Fruit fly (Drosophila melanogaster) whole organism, embryonic: ENCODE results near the gene Lsp2.

Source experiments
- ATbp ChIP-seq: fragments of 200-800 bp; sonication (Bioruptor generic); optimal IDR thresholded peaks from 2 replicates; lab custom pipeline; 2017; ENCODE audit warnings: missing biosample characterization, mild to moderate bottlenecking, missing genetic modification characterization, missing genetic modification reagents
- Asciz ChIP-seq: fragments of 200-800 bp; sonication (Bioruptor generic); optimal IDR thresholded peaks from 2 replicates; lab custom pipeline; 2017; ENCODE audit warnings: missing biosample characterization, mild to moderate bottlenecking, missing genetic modification characterization, missing genetic modification reagents
- Atf6 ChIP-seq: fragments of 200-800 bp; sonication (Bioruptor generic); IDR thresholded peaks from 2 replicates; pipeline ENCODE4 v1.3.6; 2022; ENCODE audit warnings: missing biosample characterization, missing genetic modification characterization
- B-H1 ChIP-seq: fragments of 200-800 bp; sonication (Bioruptor generic); IDR thresholded peaks from 3 replicates; pipeline ENCODE4 v1.3.6; 2022; ENCODE audit warnings: missing biosample characterization, missing genetic modification characterization
- CG10431 ChIP-seq: fragments of 200-800 bp; sonication (Bioruptor generic); optimal IDR thresholded peaks from 3 replicates; lab custom pipeline; 2018; ENCODE audit warnings: missing biosample characterization, mild to moderate bottlenecking, missing genetic modification characterization
- CG10654 ChIP-seq: fragments of 200-800 bp; sonication (Bioruptor generic); optimal IDR thresholded peaks from 2 replicates; lab custom pipeline; 2016; ENCODE audit warnings: missing biosample characterization, missing genetic modification characterization
- CG12391 ChIP-seq: fragments of 200-800 bp; sonication (Bioruptor generic); optimal IDR thresholded peaks from 3 replicates; lab custom pipeline; 2018; ENCODE audit warnings: missing biosample characterization, mild to moderate bottlenecking, missing genetic modification characterization, moderate library complexity
- CG12942 ChIP-seq: fragments of 200-800 bp; sonication (Bioruptor generic); optimal IDR thresholded peaks from 3 replicates; lab custom pipeline; 2016; ENCODE audit warnings: missing biosample characterization, missing genetic modification characterization
- CG13296 ChIP-seq: fragments of 200-800 bp; sonication (Bioruptor generic); optimal IDR thresholded peaks from 3 replicates; lab custom pipeline; 2018; ENCODE audit warnings: missing biosample characterization, mild to moderate bottlenecking, missing genetic modification characterization
- CG14050 ChIP-seq: fragments of 200-800 bp; sonication (Bioruptor generic); IDR thresholded peaks from 3 replicates; pipeline ENCODE4 v1.3.6; 2022; ENCODE audit warnings: missing biosample characterization, missing genetic modification characterization
- CG14710 ChIP-seq: fragments of 200-800 bp; sonication (Bioruptor generic); optimal IDR thresholded peaks from 3 replicates; lab custom pipeline; 2019; ENCODE audit warnings: missing biosample characterization, mild to moderate bottlenecking, missing genetic modification characterization, moderate library complexity
- CG15601 ChIP-seq: fragments of 200-800 bp; sonication (Bioruptor generic); optimal IDR thresholded peaks from 3 replicates; lab custom pipeline; 2019; ENCODE audit warnings: missing biosample characterization, mild to moderate bottlenecking, missing genetic modification characterization, moderate library complexity
- CG17361 ChIP-seq: fragments of 200-800 bp; sonication (Bioruptor generic); IDR thresholded peaks from 3 replicates; pipeline ENCODE4 v1.3.6; 2022; ENCODE audit warnings: missing biosample characterization, missing genetic modification characterization
- CG18011 ChIP-seq: fragments of 200-800 bp; sonication (Bioruptor generic); optimal IDR thresholded peaks from 2 replicates; lab custom pipeline; 2017; ENCODE audit warnings: missing biosample characterization, missing genetic modification characterization, mild to moderate bottlenecking, moderate library complexity, missing genotype
- CG2202 ChIP-seq: fragments of 200-800 bp; sonication (Bioruptor generic); optimal IDR thresholded peaks from 2 replicates; lab custom pipeline; 2018; ENCODE audit warnings: missing biosample characterization, mild to moderate bottlenecking, missing genetic modification characterization
- CG2678 ChIP-seq: fragments of 200-800 bp; sonication (Bioruptor generic); optimal IDR thresholded peaks from 3 replicates; lab custom pipeline; 2019; ENCODE audit warnings: missing biosample characterization, mild to moderate bottlenecking, missing genetic modification characterization, moderate library complexity
- CG2889 ChIP-seq: fragments of 200-800 bp; sonication (Bioruptor generic); IDR thresholded peaks from 3 replicates; pipeline ENCODE4 v1.3.6; 2022; ENCODE audit warnings: missing biosample characterization, missing genetic modification characterization
- CG3163 ChIP-seq: fragments of 200-800 bp; sonication (Bioruptor generic); optimal IDR thresholded peaks from 3 replicates; lab custom pipeline; 2016; ENCODE audit warnings: missing biosample characterization, missing genetic modification characterization
- CG4328 ChIP-seq: fragments of 200-800 bp; sonication (Bioruptor generic); optimal IDR thresholded peaks from 3 replicates; lab custom pipeline; 2017; ENCODE audit warnings: missing biosample characterization, missing genetic modification reagents, missing genetic modification characterization
- CG4424 ChIP-seq: fragments of 200-800 bp; sonication (Bioruptor generic); optimal IDR thresholded peaks from 3 replicates; lab custom pipeline; 2016; ENCODE audit warnings: missing biosample characterization, missing genetic modification characterization
- CG6813 ChIP-seq: fragments of 200-800 bp; sonication (Bioruptor generic); optimal IDR thresholded peaks from 2 replicates; lab custom pipeline; 2017; ENCODE audit warnings: missing biosample characterization, missing genetic modification characterization, mild to moderate bottlenecking, moderate library complexity, missing genetic modification reagents
- CG7839 ChIP-seq: fragments of 200-800 bp; sonication (Bioruptor generic); optimal IDR thresholded peaks from 3 replicates; lab custom pipeline; 2018; ENCODE audit warnings: missing biosample characterization, mild to moderate bottlenecking, missing genetic modification characterization, moderate library complexity
- CG8089 ChIP-seq: fragments of 200-800 bp; sonication (Bioruptor generic); optimal IDR thresholded peaks from 3 replicates; lab custom pipeline; 2016; ENCODE audit warnings: missing biosample characterization, missing genetic modification characterization
- CG9609 ChIP-seq: fragments of 200-800 bp; sonication (Bioruptor generic); optimal IDR thresholded peaks from 3 replicates; lab custom pipeline; 2016; ENCODE audit warnings: missing biosample characterization, missing genetic modification characterization
- CG9727 ChIP-seq: fragments of 200-800 bp; sonication (Bioruptor generic); optimal IDR thresholded peaks from 3 replicates; lab custom pipeline; 2017; ENCODE audit warnings: missing biosample characterization, mild to moderate bottlenecking, missing genetic modification characterization
- Dip2 ChIP-seq: fragments of 200-800 bp; sonication (Bioruptor generic); IDR thresholded peaks from 2 replicates; pipeline ENCODE4 v1.3.6; 2022; ENCODE audit warnings: missing biosample characterization, missing genetic modification characterization
- Dp ChIP-seq: fragments of 200-800 bp; sonication (Bioruptor generic); optimal IDR thresholded peaks from 2 replicates; lab custom pipeline; 2018; ENCODE audit warnings: missing biosample characterization, mild to moderate bottlenecking, missing genetic modification characterization, moderate library complexity
- ERR ChIP-seq: fragments of 200-800 bp; sonication (Bioruptor generic); optimal IDR thresholded peaks from 2 replicates; lab custom pipeline; 2016; ENCODE audit warnings: missing biosample characterization, missing genetic modification characterization
- Fer1 ChIP-seq: fragments of 200-800 bp; sonication (Bioruptor generic); optimal IDR thresholded peaks from 2 replicates; lab custom pipeline; 2017; ENCODE audit warnings: missing biosample characterization, mild to moderate bottlenecking, missing genetic modification characterization
- HLH54F ChIP-seq: fragments of 200-800 bp; sonication (Bioruptor generic); optimal IDR thresholded peaks from 3 replicates; lab custom pipeline; 2016; ENCODE audit warnings: missing biosample characterization, missing genetic modification characterization
- Lim3 ChIP-seq: fragments of 200-800 bp; sonication (Bioruptor generic); IDR thresholded peaks from 2 replicates; pipeline ENCODE4 v1.3.6; 2022; ENCODE audit warnings: missing biosample characterization, missing genetic modification characterization
- Nf-YC ChIP-seq: fragments of 200-800 bp; optimal IDR thresholded peaks from 3 replicates; lab custom pipeline; 2019; ENCODE audit warnings: missing biosample characterization, mild to moderate bottlenecking, missing genetic modification characterization, moderate library complexity
- Six4 ChIP-seq: fragments of 200-800 bp; sonication (Bioruptor generic); optimal IDR thresholded peaks from 2 replicates; lab custom pipeline; 2016; ENCODE audit warnings: missing biosample characterization, missing genetic modification characterization
- Sox102F ChIP-seq: fragments of 200-800 bp; sonication (Bioruptor generic); optimal IDR thresholded peaks from 2 replicates; lab custom pipeline; 2018; ENCODE audit warnings: missing biosample characterization, mild to moderate bottlenecking, missing genetic modification characterization, moderate library complexity
- ase ChIP-seq: fragments of 200-800 bp; sonication (Bioruptor generic); IDR thresholded peaks from 3 replicates; pipeline ENCODE4 v1.3.6; 2022; ENCODE audit warnings: missing biosample characterization, missing genetic modification characterization
- corto ChIP-seq: fragments of 200-800 bp; sonication (Bioruptor generic); optimal IDR thresholded peaks from 2 replicates; lab custom pipeline; 2016; ENCODE audit warnings: missing biosample characterization, mild to moderate bottlenecking, missing genetic modification characterization, moderate library complexity
- dati ChIP-seq: fragments of 200-800 bp; sonication (Bioruptor generic); IDR thresholded peaks from 2 replicates; pipeline ENCODE4 v1.3.6; 2022; ENCODE audit warnings: missing biosample characterization, missing genetic modification characterization
- grau ChIP-seq: fragments of 200-800 bp; optimal IDR thresholded peaks from 3 replicates; lab custom pipeline; 2019; ENCODE audit warnings: missing biosample characterization, mild to moderate bottlenecking, missing genetic modification characterization, moderate library complexity
- gsb-n ChIP-seq: fragments of 200-800 bp; sonication (Bioruptor generic); optimal IDR thresholded peaks from 3 replicates; lab custom pipeline; 2018; ENCODE audit warnings: missing biosample characterization, mild to moderate bottlenecking, missing genetic modification characterization
- hbn ChIP-seq: fragments of 200-800 bp; sonication (Bioruptor generic); IDR thresholded peaks from 2 replicates; pipeline ENCODE4 v1.3.6; 2022; ENCODE audit warnings: missing biosample characterization, missing genetic modification characterization; ENCODE audit not compliant: partially characterized antibody
- ken ChIP-seq: fragments of 200-800 bp; sonication (Bioruptor generic); IDR thresholded peaks from 3 replicates; pipeline ENCODE4 v1.3.6; 2022; ENCODE audit warnings: missing biosample characterization, missing genetic modification characterization
- prd ChIP-seq, 3 experiments: fragments of >200 bp in 2 of 3; fragments of 200-800 bp in 1 of 3; sonication (Bioruptor generic) in 1 of 3; optimal IDR thresholded peaks in 2 of 3; IDR thresholded peaks in 1 of 3; 2 replicates in 2 of 3; 3 replicates in 1 of 3; pipeline versions ENCODE4 v1.3.6 to Lab custom; 2017 to 2022; ENCODE audit warnings: missing biosample characterization in 1 of 3, missing genetic modification characterization in 1 of 3
- repo ChIP-seq: fragments of 200-800 bp; sonication (Bioruptor generic); optimal IDR thresholded peaks from 2 replicates; lab custom pipeline; 2016; ENCODE audit warnings: missing biosample characterization, missing genetic modification characterization
- row ChIP-seq: fragments of 200-800 bp; sonication (Bioruptor generic); IDR thresholded peaks from 3 replicates; pipeline ENCODE4 v1.3.6; 2022; ENCODE audit warnings: missing biosample characterization, missing genetic modification characterization
- salm ChIP-seq: fragments of 200-800 bp; sonication (Bioruptor generic); optimal IDR thresholded peaks from 2 replicates; lab custom pipeline; 2018; ENCODE audit warnings: missing biosample characterization, mild to moderate bottlenecking, missing genetic modification characterization
- slou ChIP-seq: fragments of 200-800 bp; sonication (Bioruptor generic); optimal IDR thresholded peaks from 3 replicates; lab custom pipeline; 2016; ENCODE audit warnings: missing biosample characterization, missing genetic modification characterization
- stwl ChIP-seq: fragments of 200-800 bp; sonication (Bioruptor generic); optimal IDR thresholded peaks from 3 replicates; lab custom pipeline; 2018; ENCODE audit warnings: missing biosample characterization, mild to moderate bottlenecking, missing genetic modification characterization, moderate library complexity
- ttk ChIP-seq: fragments of 200-800 bp; sonication (Bioruptor generic); IDR thresholded peaks from 2 replicates; pipeline ENCODE4 v2.1.2; 2022; ENCODE audit warnings: missing biosample characterization, missing genetic modification characterization
- z ChIP-seq: fragments of 200-800 bp; sonication (Bioruptor generic); IDR thresholded peaks from 3 replicates; pipeline ENCODE4 v1.3.6; 2022; ENCODE audit warnings: missing biosample characterization, missing genetic modification characterization
- zf30C ChIP-seq: fragments of 200-800 bp; sonication (Bioruptor generic); optimal IDR thresholded peaks from 3 replicates; lab custom pipeline; 2018; ENCODE audit warnings: missing biosample characterization, mild to moderate bottlenecking, missing genetic modification characterization

Gene Lsp2

DNA sequence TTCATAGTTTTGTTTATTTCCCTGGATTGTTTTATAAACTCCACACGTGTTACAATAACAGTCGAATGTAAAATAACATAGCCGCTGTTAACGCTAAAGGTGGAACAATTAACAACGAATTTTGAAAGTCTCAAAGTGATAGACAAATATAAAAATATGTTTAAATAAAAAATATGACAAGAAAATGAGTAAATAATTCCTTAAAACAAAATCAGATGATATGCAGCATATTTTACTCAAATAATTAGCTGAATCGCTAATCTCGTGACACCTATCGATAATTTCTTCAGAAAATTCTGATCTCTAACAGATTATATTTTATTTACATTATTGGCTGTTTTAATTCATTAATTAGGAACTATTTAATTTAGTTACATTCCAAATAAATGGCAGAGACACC lies 7.4 kb downstream of the Lsp2 start, which contains the start of the genes CG5645 and Atg12 (continued):
- TF ChIP-seq corto (peak; percentile 54), row (GFP tag; lab: Robert Waterston, UW) (peak; percentile 88), repo (GFP tag; lab: Kevin White, UChicago) (no peak), stwl (tag; lab: Kevin White, UChicago) (peak; percentile 56), CG7839 (tag; lab: Kevin White, UChicago) (peak; percentile 54), CG2202 (tag; lab: Kevin White, UChicago) (no peak), CG17361 (GFP tag; lab: Robert Waterston, UW) (peak; percentile 51; the same call in 2 of the 3 replicates), CG4328 (GFP tag; lab: Kevin White, UChicago) (peak; percentile 49), HLH54F (GFP tag; lab: Kevin White, UChicago) (no peak), hbn (GFP tag; lab: Robert Waterston, UW) (peak; percentile 69), CG13296 (peak; percentile 84), ttk (0 out of 2 replicates have a peak, but pooled peaks have one; percentile 10), CG14050 (GFP tag; lab: Robert Waterston, UW) (peak; percentile 36; the same call in 1 of the 3 replicates), CG14710 (peak; percentile 86), Lim3 (GFP tag; lab: Robert Waterston, UW) (no peak), Sox102F (GFP tag; lab: Kevin White, UChicago) (peak; percentile 63), Fer1 (GFP tag; lab: Kevin White, UChicago) (peak; percentile 75), gsb-n (tag; lab: Kevin White, UChicago) (peak; percentile 58), CG15601 (tag; lab: Kevin White, UChicago) (peak; percentile 16), CG10654 (GFP tag; lab: Kevin White, UChicago) (peak; percentile 41), CG10431 (no peak), CG9727 (GFP tag; lab: Kevin White, UChicago) (peak; percentile 50), CG12391 (peak; percentile 78), CG12942 (no peak), CG9609 (GFP tag; lab: Kevin White, UChicago) (no peak), ken (GFP tag; lab: Robert Waterston, UW) (no peak), salm (tag; lab: Kevin White, UChicago) (no peak), slou (peak; percentile 56), Atf6 (peak; percentile 61; the same call in 1 of the 2 replicates), ase (GFP tag; lab: Robert Waterston, UW) (peak; percentile 47; the same call in 2 of the 3 replicates), CG8089 (GFP tag; lab: Kevin White, UChicago) (no peak), Asciz (GFP tag; lab: Kevin White, UChicago) (no peak), Dp (GFP tag; lab: Kevin White, UChicago) (peak; percentile 2), CG2889 (GFP tag; lab: Robert Waterston, UW) (0 out of 3 replicates have a peak, but pooled peaks have one; percentile 36), Nf-YC (tag; lab: Kevin White, UChicago) (peak; percentile 59), z (GFP tag; lab: Robert Waterston, UW) (no peak), dati (GFP tag; lab: Robert Waterston, UW) (no peak), CG2678 (tag; lab: Kevin White, UChicago) (peak; percentile 46), Six4 (GFP tag; lab: Kevin White, UChicago) (peak; percentile 68), CG3163 (no peak), Dip2 (no peak), grau (tag; lab: Kevin White, UChicago) (peak; percentile 62), CG18011 (GFP tag; lab: Kevin White, UChicago) (peak; percentile 10), CG4424 (GFP tag; lab: Kevin White, UChicago) (peak; percentile 49), CG6813 (no peak), ATbp (GFP tag; lab: Kevin White, UChicago) (peak; percentile 49), zf30C (GFP tag; lab: Kevin White, UChicago) (no peak), B-H1 (GFP tag; lab: Robert Waterston, UW) (no peak), prd (optimal IDR thresholded peaks at IDR 0.05; lab: Kevin White, UChicago) (no peak), prd (GFP tag; IDR thresholded peaks at IDR 0.05; lab: Robert Waterston, UW) (peak; percentile 69; the same call in 2 of the 3 replicates), ERR (GFP tag; lab: Kevin White, UChicago) (no peak)
